Fruit fly (Drosophila melanogaster): ENCODE results near the gene RagA-B.

Gene RagA-B

DNA sequence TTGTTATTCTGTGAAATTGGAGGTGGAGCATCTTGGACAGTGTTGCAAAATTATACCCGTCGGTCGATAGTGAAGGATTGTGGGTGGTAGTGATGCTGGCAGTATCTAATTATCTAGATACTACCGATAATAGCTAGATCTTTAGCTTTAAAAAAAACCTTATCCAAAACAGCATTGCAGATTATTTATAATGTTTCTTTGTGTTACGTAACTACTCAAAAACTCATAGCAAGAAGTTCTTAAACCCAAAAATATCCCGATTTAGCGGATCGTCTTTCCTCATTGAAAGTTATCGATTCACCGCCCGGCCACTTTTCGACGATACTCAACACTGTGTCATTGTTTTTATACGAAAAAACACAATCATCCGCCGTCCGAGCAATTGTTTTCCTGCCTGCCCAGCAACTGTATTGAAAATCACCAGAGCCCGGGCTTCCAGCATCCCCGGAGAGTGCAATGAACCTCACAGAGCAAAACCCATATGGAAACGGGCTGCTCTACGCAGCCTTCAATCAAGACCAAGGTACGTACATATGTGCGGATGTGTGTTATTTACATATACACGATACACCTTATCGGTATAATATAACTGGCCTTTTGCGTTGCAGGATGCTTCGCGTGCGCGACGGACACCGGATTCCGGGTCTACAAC, 8.9 kb upstream of the RagA-B start, which contains the start of gene CG11975 (continued):
- TF ChIP-seq CG2875 (GFP tag; optimal IDR thresholded peaks at IDR 0.05), result no peak
- peak; percentile 74 for TF ChIP-seq Myb (GFP tag; optimal IDR thresholded peaks at IDR 0.05)
- TF ChIP-seq bbx (GFP tag; IDR thresholded peaks at IDR 0.05; ENCODE audit: partially characterized antibody), result 0 out of 2 replicates have a peak, but pooled peaks have one; percentile 46
- peak; percentile 99 for TF ChIP-seq Ets65A (GFP tag)
- TF ChIP-seq ERR (GFP tag; optimal IDR thresholded peaks at IDR 0.05), result peak; percentile 37
- TF ChIP-seq jumu (GFP tag; optimal IDR thresholded peaks at IDR 0.05), result peak; percentile 90
- TF ChIP-seq shn (GFP tag; optimal IDR thresholded peaks at IDR 0.05), result peak; percentile 88
- no peak for TF ChIP-seq fru (optimal IDR thresholded peaks at IDR 0.05)
- peak; percentile 28 for TF ChIP-seq BtbVII (GFP tag; optimal IDR thresholded peaks at IDR 0.05)
- TF ChIP-seq pb (GFP tag; optimal IDR thresholded peaks at IDR 0.05), result peak; percentile 64
- peak; percentile 38 for TF ChIP-seq gcm2 (GFP tag; optimal IDR thresholded peaks at IDR 0.05)
- no peak for TF ChIP-seq CG14441 (GFP tag; IDR thresholded peaks at IDR 0.05)
- TF ChIP-seq CG12104 (GFP tag; optimal IDR thresholded peaks at IDR 0.05), result peak; percentile 60
- no peak for TF ChIP-seq wek (GFP tag; optimal IDR thresholded peaks at IDR 0.05)
- TF ChIP-seq Antp (GFP tag; optimal IDR thresholded peaks at IDR 0.05), result peak; percentile 82
- peak; percentile 96 for TF ChIP-seq klu (GFP tag; IDR thresholded peaks at IDR 0.05)
- 0 out of 2 replicates have a peak, but pooled peaks have one; percentile 12 for TF ChIP-seq Adf1 (GFP tag; IDR thresholded peaks at IDR 0.05)
- TF ChIP-seq CG18619 (GFP tag; optimal IDR thresholded peaks at IDR 0.05), result peak; percentile 57
- peak; percentile 76 for TF ChIP-seq CG3281 (GFP tag; optimal IDR thresholded peaks at IDR 0.05)
- peak; percentile 80 for TF ChIP-seq caup (GFP tag; optimal IDR thresholded peaks at IDR 0.05; ENCODE audit: severe bottlenecking)
- TF ChIP-seq CG7786 (GFP tag; optimal IDR thresholded peaks at IDR 0.05), result peak; percentile 90
- peak; percentile 57; the same call in 1 of the 2 replicates for TF ChIP-seq CG14014 (GFP tag; IDR thresholded peaks at IDR 0.05)
- TF ChIP-seq trem (tag; optimal IDR thresholded peaks at IDR 0.05), result peak; percentile 74
- TF ChIP-seq psq (GFP tag; optimal IDR thresholded peaks at IDR 0.05), result peak; percentile 35
- TF ChIP-seq lbe (GFP tag; optimal IDR thresholded peaks at IDR 0.05), result peak; percentile 70
- peak; percentile 51 for TF ChIP-seq CG1529 (GFP tag; optimal IDR thresholded peaks at IDR 0.05)
- peak; percentile 67 for TF ChIP-seq trh (GFP tag; optimal IDR thresholded peaks at IDR 0.05)
- peak; percentile 77 for TF ChIP-seq CG15514 (GFP tag; optimal IDR thresholded peaks at IDR 0.05)
- TF ChIP-seq CG4820 (GFP tag; optimal IDR thresholded peaks at IDR 0.05), result peak; percentile 70
- peak in 1 of 2 experiments; percentile 51 for TF ChIP-seq tll (GFP tag; optimal IDR thresholded peaks at IDR 0.05)
- TF ChIP-seq al (GFP tag; IDR thresholded peaks at IDR 0.05), result peak; percentile 73
- TF ChIP-seq CG8089 (GFP tag; optimal IDR thresholded peaks at IDR 0.05), result peak; percentile 57
- peak; percentile 48; the same call in 2 of the 3 replicates for TF ChIP-seq Aef1 (GFP tag; IDR thresholded peaks at IDR 0.05)
- peak; percentile 68 for TF ChIP-seq HLH4C (GFP tag; IDR thresholded peaks at IDR 0.05; ENCODE audit: partially characterized antibody)
- TF ChIP-seq CG11247 (GFP tag; IDR thresholded peaks at IDR 0.05), result peak; percentile 55; the same call in 1 of the 2 replicates
- TF ChIP-seq CG18764 (GFP tag; optimal IDR thresholded peaks at IDR 0.05), result peak; percentile 62
- TF ChIP-seq CG17612 (GFP tag; IDR thresholded peaks at IDR 0.05), result no peak
- TF ChIP-seq Dref (GFP tag; IDR thresholded peaks at IDR 0.05), result peak; percentile 67
- TF ChIP-seq CG18262 (tag; optimal IDR thresholded peaks at IDR 0.05), result peak; percentile 70
- TF ChIP-seq CG12155 (GFP tag; optimal IDR thresholded peaks at IDR 0.05), result peak; percentile 80
- TF ChIP-seq CG4424 (GFP tag; optimal IDR thresholded peaks at IDR 0.05), result peak; percentile 77
- no peak for TF ChIP-seq pfk (GFP tag; optimal IDR thresholded peaks at IDR 0.05)
- peak; percentile 70 for TF ChIP-seq Mad (GFP tag; optimal IDR thresholded peaks at IDR 0.05)
- TF ChIP-seq en (GFP tag; optimal IDR thresholded peaks at IDR 0.05), result peak; percentile 62
- TF ChIP-seq CG30431 (GFP tag; optimal IDR thresholded peaks at IDR 0.05), result peak; percentile 30
- no peak for TF ChIP-seq ash1 (GFP tag; optimal IDR thresholded peaks at IDR 0.05)
- TF ChIP-seq CG10147 (GFP tag; optimal IDR thresholded peaks at IDR 0.05), result no peak
- TF ChIP-seq scrt (GFP tag; optimal IDR thresholded peaks at IDR 0.05), result no peak
- TF ChIP-seq lmd (GFP tag; IDR thresholded peaks at IDR 0.05), result peak; percentile 70
- no peak for TF ChIP-seq CkIIα-i1 (GFP tag; IDR thresholded peaks at IDR 0.05)
